Fruit fly (Drosophila melanogaster): Measurements from ENCODE around the gene CG7142.

dm6 chr3R:18314320-18314719 lies 35.0 kb upstream of the CG7142 start, which contains the start of gene PKD:
- TF ChIP-seq insv (optimal IDR thresholded peaks at IDR 0.05) (no peak), Sin3A (optimal IDR thresholded peaks at IDR 0.05) (no peak), h (optimal IDR thresholded peaks at IDR 0.05) (no peak)
